Worm (Caenorhabditis elegans) whole organism, L3 larva: Measurements from ENCODE around the gene T24A6.7.
"Not testable (repeated sequence)": the region's sequence is repeated elsewhere in the genome, so short reads cannot be mapped to it uniquely, and the experiment has no call there.

Experiments used
- ZK546.5 ChIP-seq: sonication (generic microtip); optimal IDR thresholded peaks from 2 replicates; lab custom pipeline; 2017; ENCODE audit warnings: missing biosample characterization, missing genetic modification characterization
- aly-2 ChIP-seq: fragments of 150-350 bp; optimal IDR thresholded peaks from 2 replicates; lab custom pipeline; 2014; ENCODE audit warnings: missing biosample characterization, missing genetic modification characterization
- ama-1 ChIP-seq: fragments of 150-350 bp; optimal IDR thresholded peaks from 2 replicates; lab custom pipeline; 2018
- ceh-16 ChIP-seq: sonication (generic microtip); optimal IDR thresholded peaks from 2 replicates; lab custom pipeline; 2017; ENCODE audit warnings: missing biosample characterization, missing genetic modification characterization
- ceh-28 ChIP-seq: fragments of 150-350 bp; optimal IDR thresholded peaks from 2 replicates; lab custom pipeline; 2014; ENCODE audit warnings: missing biosample characterization, missing genetic modification reagents, missing genetic modification characterization
- ceh-82 ChIP-seq: fragments of 150-350 bp; optimal IDR thresholded peaks from 2 replicates; lab custom pipeline; 2014; ENCODE audit warnings: missing biosample characterization, missing genetic modification characterization
- daf-12 ChIP-seq: fragments of 150-350 bp; optimal IDR thresholded peaks from 2 replicates; lab custom pipeline; 2014; ENCODE audit warnings: missing biosample characterization, missing genetic modification reagents, missing genetic modification characterization
- egl-27 ChIP-seq: sonication (generic microtip); optimal IDR thresholded peaks from 4 replicates; lab custom pipeline; 2017; ENCODE audit warnings: missing biosample characterization, missing genetic modification reagents, missing genetic modification characterization
- egl-5 ChIP-seq: fragments of 150-350 bp; optimal IDR thresholded peaks from 2 replicates; lab custom pipeline; 2017; ENCODE audit warnings: missing biosample characterization, missing genetic modification reagents, missing genetic modification characterization, inconsistent platforms
- elt-2 ChIP-seq: sonication (generic microtip); optimal IDR thresholded peaks from 2 replicates; lab custom pipeline; 2016; ENCODE audit warnings: missing genetic modification reagents, mild to moderate bottlenecking, missing genetic modification characterization, missing compliant biosample characterization
- eor-1 ChIP-seq, 2 experiments: fragments of 150-350 bp; optimal IDR thresholded peaks; 2 replicates each; lab custom pipeline; 2014 to 2018; ENCODE audit warnings: missing biosample characterization in 2 of 2, missing genetic modification characterization in 2 of 2
- fkh-2 ChIP-seq: fragments of 150-350 bp; optimal IDR thresholded peaks from 2 replicates; lab custom pipeline; 2014; ENCODE audit warnings: missing biosample characterization, missing genetic modification reagents, missing genetic modification characterization
- fos-1 ChIP-seq: fragments of 150-350 bp; optimal IDR thresholded peaks from 2 replicates; lab custom pipeline; 2014; ENCODE audit warnings: missing biosample characterization, missing genetic modification characterization
- jun-1 ChIP-seq: fragments of 150-350 bp; optimal IDR thresholded peaks from 2 replicates; lab custom pipeline; 2014; ENCODE audit warnings: missing biosample characterization, missing genetic modification reagents, missing genetic modification characterization
- lin-39 ChIP-seq: fragments of 150-350 bp; optimal IDR thresholded peaks from 2 replicates; lab custom pipeline; 2018; ENCODE audit warnings: missing biosample characterization, missing genetic modification reagents, missing genetic modification characterization
- lsy-12 ChIP-seq: sonication (generic microtip); optimal IDR thresholded peaks from 2 replicates; lab custom pipeline; 2016; ENCODE audit warnings: mild to moderate bottlenecking, missing genetic modification characterization, missing compliant biosample characterization
- mdl-1 ChIP-seq: fragments of 150-350 bp; optimal IDR thresholded peaks from 2 replicates; lab custom pipeline; 2014; ENCODE audit warnings: missing biosample characterization, missing genetic modification characterization
- nfya-1 ChIP-seq: sonication (generic microtip); optimal IDR thresholded peaks from 2 replicates; lab custom pipeline; 2017; ENCODE audit warnings: missing genetic modification characterization, mild to moderate bottlenecking, missing compliant biosample characterization, antibody characterized with exemption, moderate library complexity; ENCODE audit not compliant: insufficient read depth
- nhr-12 ChIP-seq: fragments of 150-350 bp; optimal IDR thresholded peaks from 2 replicates; lab custom pipeline; 2014; ENCODE audit warnings: missing biosample characterization, missing genetic modification characterization
- nhr-23 ChIP-seq: fragments of 150-350 bp; optimal IDR thresholded peaks from 2 replicates; lab custom pipeline; 2014; ENCODE audit warnings: missing biosample characterization, missing genetic modification reagents, missing genetic modification characterization
- nhr-237 ChIP-seq: fragments of 150-350 bp; optimal IDR thresholded peaks from 2 replicates; lab custom pipeline; 2014; ENCODE audit warnings: missing biosample characterization, missing genetic modification characterization
- nhr-25 ChIP-seq: sonication (generic microtip); optimal IDR thresholded peaks from 2 replicates; lab custom pipeline; 2017; ENCODE audit warnings: missing biosample characterization, missing genetic modification characterization
- nhr-43 ChIP-seq: sonication (generic microtip); optimal IDR thresholded peaks from 2 replicates; lab custom pipeline; 2016; ENCODE audit warnings: mild to moderate bottlenecking, missing genetic modification characterization, missing compliant biosample characterization; ENCODE audit not compliant: poor library complexity, severe bottlenecking
- nhr-67 ChIP-seq: fragments of 150-350 bp; optimal IDR thresholded peaks from 2 replicates; lab custom pipeline; 2014; ENCODE audit warnings: missing biosample characterization, missing genetic modification characterization
- nhr-76 ChIP-seq: fragments of 150-350 bp; sonication (generic microtip); optimal IDR thresholded peaks from 5 replicates; lab custom pipeline; 2014; ENCODE audit warnings: missing biosample characterization, missing genetic modification characterization
- nhr-77 ChIP-seq: fragments of 150-350 bp; optimal IDR thresholded peaks from 2 replicates; lab custom pipeline; 2014; ENCODE audit warnings: missing biosample characterization, missing genetic modification characterization
- pqm-1 ChIP-seq: fragments of 150-350 bp; optimal IDR thresholded peaks from 2 replicates; lab custom pipeline; 2017; ENCODE audit warnings: missing biosample characterization, missing genetic modification characterization, inconsistent platforms
- unc-39 ChIP-seq: sonication (generic microtip); optimal IDR thresholded peaks from 4 replicates; lab custom pipeline; 2017; ENCODE audit warnings: missing biosample characterization, missing genetic modification characterization
- zag-1 ChIP-seq: fragments of 150-350 bp; optimal IDR thresholded peaks from 2 replicates; lab custom pipeline; 2014; ENCODE audit warnings: missing biosample characterization, missing genetic modification characterization
- ztf-11 ChIP-seq: fragments of 150-350 bp; optimal IDR thresholded peaks from 2 replicates; lab custom pipeline; 2014; ENCODE audit warnings: missing biosample characterization, missing genetic modification characterization
- ztf-4 ChIP-seq: fragments of 150-350 bp; optimal IDR thresholded peaks from 2 replicates; lab custom pipeline; 2014; ENCODE audit warnings: missing biosample characterization, missing genetic modification characterization

Gene T24A6.7

ce11 chrV:3552740-3553469, 27.8 kb downstream of the T24A6.7 start, which contains the start of gene T24A6.20:
Gene T24A6.20 (plus strand): TSS chrV:3553134.
- TF ChIP-seq nhr-237 (tag; lab: Kevin White, UChicago) (no peak), daf-12 (tag; lab: Kevin White, UChicago) (no peak), egl-27 (no peak), unc-39 (no peak), jun-1 (tag; lab: Kevin White, UChicago) (no peak), nhr-12 (tag; lab: Kevin White, UChicago) (no peak), elt-2 (tag; lab: Kevin White, UChicago) (peak; percentile 78), zag-1 (no peak), pqm-1 (tag; lab: Kevin White, UChicago) (peak; percentile 17)

DNA sequence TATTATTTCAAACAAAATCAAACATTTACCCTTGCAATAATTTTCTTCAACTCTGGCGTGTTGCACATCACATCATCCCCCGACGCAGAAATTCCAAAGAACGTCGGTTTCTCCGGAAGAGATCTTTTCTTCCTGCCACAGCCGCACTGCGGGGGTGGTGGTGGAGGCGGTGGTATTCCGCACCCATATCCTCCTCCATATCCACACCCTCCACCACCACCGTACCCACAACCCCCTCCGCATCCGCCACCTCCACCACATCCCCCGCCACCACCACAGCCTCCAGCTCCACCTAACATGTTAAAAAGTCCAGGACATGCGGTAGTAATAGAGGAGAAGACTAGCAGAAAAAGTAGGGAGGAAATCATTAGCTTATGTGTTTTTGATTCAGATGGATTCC, 29.8 kb downstream of the T24A6.7 start, which contains the start of gene grl-29:
grl-29 (minus strand) TSS at position 368 of the 400 bp plus-strand sequence.
- TF ChIP-seq mdl-1 (tag; lab: Kevin White, UChicago) (no peak), egl-5 (tag; lab: Kevin White, UChicago) (no peak), nfya-1 (tag; lab: Kevin White, UChicago) (no peak), ztf-11 (tag; lab: Kevin White, UChicago) (no peak), ceh-28 (tag; lab: Kevin White, UChicago) (no peak), nhr-77 (tag; lab: Kevin White, UChicago) (no peak), ceh-16 (tag; lab: Kevin White, UChicago) (no peak), lsy-12 (tag; lab: Kevin White, UChicago) (no peak), nhr-43 (tag; lab: Kevin White, UChicago) (no peak), aly-2 (tag; lab: Kevin White, UChicago) (no peak), nhr-25 (tag; lab: Kevin White, UChicago) (no peak)
- TF ChIP-seq, all 47 proteins: peak for 0

- TF ChIP-seq egl-27 (no peak), ztf-4 (tag; lab: Kevin White, UChicago) (no peak), daf-12 (tag; lab: Kevin White, UChicago) (no peak), nhr-23 (tag; lab: Kevin White, UChicago) (no peak), eor-1 (tag; optimal IDR thresholded peaks at IDR 0.05; lab: Kevin White, UChicago) (no peak), fos-1 (tag; lab: Kevin White, UChicago) (no peak), nhr-77 (tag; lab: Kevin White, UChicago) (no peak), nhr-76 (no peak), ceh-82 (tag; lab: Kevin White, UChicago) (no peak), nfya-1 (tag; lab: Kevin White, UChicago) (no peak)
- TF ChIP-seq, all 47 proteins: peak for 0
These were observed 30.9 kb downstream of the T24A6.7 start, which contains the start of gene grl-30 for ce11 chrV:3555986-3556385. Gene grl-30 (plus strand): TSS chrV:3556286.

ce11 chrV:3557422-3557821, 32.4 kb downstream of the T24A6.7 start, which contains the start of gene grl-31:
Gene grl-31 (minus strand): TSS chrV:3557778.
- TF ChIP-seq egl-5 (tag; lab: Kevin White, UChicago) (no peak), ZK546.5 (no peak), ama-1 (lab: Kevin White, UChicago) (no peak), ztf-4 (tag; lab: Kevin White, UChicago) (no peak), nhr-25 (tag; lab: Kevin White, UChicago) (no peak), fkh-2 (no peak), nhr-67 (tag; lab: Kevin White, UChicago) (no peak), egl-27 (no peak)
- TF ChIP-seq, all 47 proteins: peak for 0

DNA sequence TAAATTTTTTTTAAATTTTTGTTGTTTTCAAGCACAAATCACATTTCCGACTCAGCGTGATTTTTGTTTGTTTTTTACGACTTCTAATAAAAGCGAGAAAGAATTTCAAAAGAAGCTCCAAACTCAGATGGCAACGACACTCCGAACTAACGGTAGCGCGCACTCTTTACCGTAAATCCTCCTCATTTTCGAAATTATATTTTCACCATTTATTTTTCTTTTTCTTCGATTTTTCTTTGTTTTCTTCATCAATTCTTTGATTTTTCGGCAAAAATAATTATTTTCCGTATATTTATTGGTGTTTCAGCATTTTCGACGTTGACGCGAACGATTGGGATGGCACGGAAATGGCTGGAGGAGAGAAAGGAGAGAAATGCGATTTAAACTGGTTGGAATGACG, 33.7 kb downstream of the T24A6.7 start, which contains the start of gene T24A6.1:
T24A6.1 (plus strand) TSS at position 301 of the 400 bp plus-strand sequence.
- TF ChIP-seq jun-1, fos-1, lin-39 (tag; lab: Kevin White, UChicago): not testable (repeated sequence)
